Worm (Caenorhabditis elegans): ENCODE data around the gene M57.1.
A peak's percentile ranks its signal among the peaks of the same experiment; 100 is the strongest.
"Not testable (repeated sequence)": the region's sequence is repeated elsewhere in the genome, so short reads cannot be mapped to it uniquely, and the experiment has no call there.

The M57.1 gene

DNA sequence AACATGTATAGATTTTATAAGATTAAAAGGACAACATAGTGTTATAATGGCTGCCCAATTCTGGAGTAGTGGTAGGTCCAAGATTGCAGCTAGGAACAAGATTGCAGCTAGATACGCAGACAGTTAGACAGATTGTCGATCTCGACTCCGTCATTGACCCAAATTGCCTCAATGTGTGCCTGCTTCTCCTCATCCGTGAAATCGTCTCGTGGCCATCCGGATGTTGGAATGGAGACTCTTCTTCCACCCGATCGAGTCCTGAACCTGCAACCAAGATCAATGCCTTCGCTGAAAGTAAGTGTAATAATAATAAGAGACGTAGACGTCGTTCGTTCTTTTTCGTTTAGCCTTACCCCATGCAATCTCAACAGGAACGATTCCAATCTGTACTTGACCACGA, 46.4 kb downstream of the M57.1 start:
- TF ChIP-seq zag-1 (tag; optimal IDR thresholded peaks at IDR 0.05) (no peak), nhr-85 (tag) (peak; percentile 63), xbp-1 (tag; optimal IDR thresholded peaks at IDR 0.05) (no peak), hpl-2 (GFP tag; optimal IDR thresholded peaks at IDR 0.05) (no peak)

DNA sequence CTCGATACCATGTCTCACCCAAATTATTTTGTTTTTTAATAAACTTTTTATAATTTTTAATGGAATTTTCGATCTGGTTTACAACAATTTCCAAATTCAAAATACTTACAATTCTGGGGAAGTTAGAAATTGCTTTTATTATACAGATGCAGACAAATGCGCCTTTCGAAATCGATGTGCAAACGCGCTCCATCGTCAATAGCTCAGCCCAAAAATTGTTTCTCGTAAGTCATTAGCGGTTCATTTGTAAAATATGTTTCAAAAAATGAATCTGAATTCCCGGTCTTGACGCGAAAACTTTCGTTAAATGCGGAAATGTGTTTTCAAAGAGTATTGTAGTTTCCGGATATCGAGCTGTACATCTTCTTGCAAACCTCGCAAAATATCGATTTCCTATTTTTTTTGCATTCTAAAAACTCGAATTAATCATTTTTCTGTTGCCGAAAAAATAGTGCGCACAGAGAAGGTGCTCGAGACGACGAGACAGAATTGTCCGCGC, 47.3 kb downstream of the M57.1 start, which contains the start of gene Y37E11B.1:
Gene Y37E11B.1, plus strand, starts transcription at position 145 of the 499 bp plus-strand sequence.
- TF ChIP-seq lsy-2 (tag; optimal IDR thresholded peaks at IDR 0.05) (peak in 1 of 2 experiments; percentile 44), C04F5.9 (tag; optimal IDR thresholded peaks at IDR 0.05) (no peak), nhr-85 (tag) (no peak), swsn-7 (tag; optimal IDR thresholded peaks at IDR 0.05) (no peak), fkh-8 (tag; optimal IDR thresholded peaks at IDR 0.05) (peak; percentile 25), rnt-1 (tag; optimal IDR thresholded peaks at IDR 0.05) (no peak), ztf-11 (tag; optimal IDR thresholded peaks at IDR 0.05) (no peak), nhr-71 (tag; optimal IDR thresholded peaks at IDR 0.05) (peak; percentile 19), ceh-63 (GFP tag; optimal IDR thresholded peaks at IDR 0.05) (no peak), pax-3 (tag; optimal IDR thresholded peaks at IDR 0.05) (no peak), xbp-1 (tag; optimal IDR thresholded peaks at IDR 0.05) (no peak), pqm-1 (tag; optimal IDR thresholded peaks at IDR 0.05) (no peak), lin-35 (GFP tag; optimal IDR thresholded peaks at IDR 0.05) (peak in 1 of 2 experiments; percentile 16), F16B12.6 (tag; optimal IDR thresholded peaks at IDR 0.05) (no peak), nhr-20 (tag; optimal IDR thresholded peaks at IDR 0.05) (no peak), fkh-10 (GFP tag; optimal IDR thresholded peaks at IDR 0.05) (no peak), efl-1 (optimal IDR thresholded peaks at IDR 0.05) (peak in 1 of 2 experiments; percentile 53), efl-1 (GFP tag; optimal IDR thresholded peaks at IDR 0.05 in 1 of 2) (peak; percentile 38 to 91), egl-27 (tag; optimal IDR thresholded peaks at IDR 0.05) (no peak), nhr-237 (tag; optimal IDR thresholded peaks at IDR 0.05) (no peak), ama-1 (optimal IDR thresholded peaks at IDR 0.05) (no peak), nhr-76 (tag; optimal IDR thresholded peaks at IDR 0.05) (no peak), egl-13 (tag; optimal IDR thresholded peaks at IDR 0.05) (no peak), nhr-28 (tag; optimal IDR thresholded peaks at IDR 0.05) (no peak), dpl-1 (GFP tag; optimal IDR thresholded peaks at IDR 0.05) (peak in 1 of 3 experiments; percentile 30), mab-9 (GFP tag; IDR thresholded peaks at IDR 0.05) (no peak), hpl-2 (GFP tag; optimal IDR thresholded peaks at IDR 0.05) (no peak), sup-37 (GFP tag; optimal IDR thresholded peaks at IDR 0.05) (no peak), nhr-19 (GFP tag; conservative IDR thresholded peaks at IDR 0.05) (no peak), alr-1 (tag; optimal IDR thresholded peaks at IDR 0.05; ENCODE audit: borderline replicate concordance) (no peak), skn-1 (tag; optimal IDR thresholded peaks at IDR 0.05) (peak; percentile 4)

DNA sequence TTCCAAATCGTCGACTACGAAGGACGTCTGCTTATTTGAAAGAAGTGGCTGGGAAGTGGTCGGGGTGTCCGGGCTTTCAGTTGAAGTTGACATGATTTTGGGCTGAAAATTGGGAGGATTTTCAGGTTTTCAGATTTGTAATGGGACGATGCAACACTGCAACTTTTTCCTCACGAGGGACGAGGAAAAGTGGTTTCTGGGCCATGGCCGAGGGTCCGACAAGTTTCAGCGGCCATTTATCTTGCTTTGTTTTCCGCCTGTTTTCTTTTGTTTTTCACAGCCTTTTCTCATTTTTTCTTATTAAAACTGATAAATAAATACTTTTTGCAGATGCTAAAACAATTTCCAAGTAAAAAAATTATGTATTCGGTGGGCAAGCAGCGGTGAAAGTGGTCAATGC, 50.5 kb downstream of the M57.1 start, which contains the start of gene blos-7:
Gene blos-7, minus strand, starts transcription at position 101 of the 400 bp plus-strand sequence.
- TF ChIP-seq blmp-1 (tag; optimal IDR thresholded peaks at IDR 0.05); jun-1 (tag; optimal IDR thresholded peaks at IDR 0.05); ces-1 (GFP tag; optimal IDR thresholded peaks at IDR 0.05): not testable (repeated sequence)
